Worm (Caenorhabditis elegans) whole organism, early embryonic: Measurements from ENCODE around the gene F37H8.6.

Source experiments
- B0310.2 ChIP-seq: sonication (generic microtip); optimal IDR thresholded peaks from 2 replicates; lab custom pipeline; 2016; ENCODE audit warnings: mild to moderate bottlenecking, missing genetic modification characterization, missing compliant biosample characterization
- ama-1 ChIP-seq: fragments of 150-350 bp; optimal IDR thresholded peaks from 2 replicates; lab custom pipeline; 2014
- ceh-13 ChIP-seq: fragments of 200-800 bp; sonication (Bioruptor generic); optimal IDR thresholded peaks from 2 replicates; lab custom pipeline; 2018; ENCODE audit warnings: mild to moderate bottlenecking, missing genetic modification characterization, missing compliant biosample characterization
- ceh-36 ChIP-seq: sonication (generic microtip); optimal IDR thresholded peaks from 2 replicates; lab custom pipeline; 2016; ENCODE audit warnings: missing genetic modification characterization, inconsistent platforms, missing compliant biosample characterization
- ets-7 ChIP-seq: sonication (generic microtip); optimal IDR thresholded peaks from 2 replicates; lab custom pipeline; 2016; ENCODE audit warnings: missing genotype, missing genetic modification characterization, missing compliant biosample characterization
- flt-1 ChIP-seq: fragments of 200-800 bp; sonication (Bioruptor generic); IDR thresholded peaks from 2 replicates; pipeline ENCODE4 v1.3.6; 2022; ENCODE audit warnings: missing genetic modification characterization, missing compliant biosample characterization
- hmg-4 ChIP-seq: fragments of 200-800 bp; sonication (Bioruptor generic); optimal IDR thresholded peaks from 2 replicates; lab custom pipeline; 2018; ENCODE audit warnings: mild to moderate bottlenecking, missing genetic modification characterization, missing compliant biosample characterization
- pes-1 ChIP-seq: fragments of 200-800 bp; sonication (Bioruptor generic); IDR thresholded peaks from 2 replicates; pipeline ENCODE4 v1.3.6; 2022; ENCODE audit warnings: missing genetic modification reagents, missing genetic modification characterization, missing compliant biosample characterization
- sea-1 ChIP-seq: fragments of 200-800 bp; sonication (Bioruptor generic); conservative IDR thresholded peaks from 2 replicates; pipeline ENCODE4 v1.3.6; 2022; ENCODE audit warnings: missing genetic modification characterization, missing compliant biosample characterization
- tbx-11 ChIP-seq: fragments of 200-800 bp; sonication (Bioruptor generic); IDR thresholded peaks from 2 replicates; pipeline ENCODE4 v1.3.6; 2022; ENCODE audit warnings: missing genetic modification characterization, missing compliant biosample characterization

- no peak for TF ChIP-seq hmg-4 (GFP tag; lab: Kevin White, UChicago)
- TF ChIP-seq ceh-36 (tag; lab: Kevin White, UChicago), result no peak
- no peak for TF ChIP-seq ets-7 (tag; lab: Kevin White, UChicago)
- TF ChIP-seq ama-1 (lab: Kevin White, UChicago), result no peak
- TF ChIP-seq sea-1 (GFP tag; lab: Robert Waterston, UW), result no peak
- no peak for TF ChIP-seq flt-1
- no peak for TF ChIP-seq B0310.2
- TF ChIP-seq tbx-11 (GFP tag; lab: Robert Waterston, UW), result no peak
- no peak for TF ChIP-seq ceh-13
- no peak for TF ChIP-seq pes-1 (GFP tag; lab: Robert Waterston, UW)
Observed at ce11 chrII:11135773-11136172, 41.5 kb downstream of the F37H8.6 start.
